Worm (Caenorhabditis elegans): ENCODE measurements around the gene Y46E12BL.2.

DNA sequence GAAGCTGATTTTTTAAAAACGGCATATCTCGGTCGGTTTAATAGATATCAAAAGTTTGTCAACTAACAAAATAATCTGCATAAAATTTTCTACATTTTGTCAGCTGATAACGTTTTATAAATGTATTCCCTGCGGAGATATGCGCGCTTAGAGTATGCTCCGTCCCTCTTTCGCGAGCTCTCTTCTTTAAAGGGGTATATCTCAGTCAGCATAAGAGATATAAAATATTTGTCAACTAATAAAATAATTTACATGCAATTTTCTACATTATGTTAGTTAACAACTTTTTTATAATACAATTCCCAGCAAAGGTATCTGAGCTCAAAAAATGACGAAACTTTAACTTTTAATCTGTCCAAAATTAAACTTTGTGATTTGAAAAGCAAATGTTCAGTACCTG lies 32.7 kb downstream of the Y46E12BL.2 start:
- no peak for TF ChIP-seq aly-2 (tag; optimal IDR thresholded peaks at IDR 0.05)
- TF ChIP-seq ceh-16 (tag; optimal IDR thresholded peaks at IDR 0.05), result no peak
- no peak for TF ChIP-seq fos-1 (tag; optimal IDR thresholded peaks at IDR 0.05)
- no peak for TF ChIP-seq nhr-25 (tag; optimal IDR thresholded peaks at IDR 0.05)
- TF ChIP-seq tbx-2 (tag; optimal IDR thresholded peaks at IDR 0.05), result no peak
- no peak for TF ChIP-seq egl-27 (tag; optimal IDR thresholded peaks at IDR 0.05)
- TF ChIP-seq elt-2 (tag; optimal IDR thresholded peaks at IDR 0.05), result no peak
- no peak for TF ChIP-seq fkh-10 (GFP tag; optimal IDR thresholded peaks at IDR 0.05)
- no peak for TF ChIP-seq zag-1 (tag; optimal IDR thresholded peaks at IDR 0.05)
- TF ChIP-seq lin-15B (tag; optimal IDR thresholded peaks at IDR 0.05), result no peak
- no peak for TF ChIP-seq nhr-77 (tag; optimal IDR thresholded peaks at IDR 0.05)

Data from whole organism, L3 larva.